Worm (Caenorhabditis elegans): Measurements from ENCODE around the gene Y113G7A.14.

Y113G7A.14 gene

ce11 chrV:20180819-20181218 is 42.6 kb upstream of the Y113G7A.14 start:
- peak; percentile 22; the same call in 1 of the 2 replicates for TF ChIP-seq attf-6 (GFP tag; IDR thresholded peaks at IDR 0.05)
- TF ChIP-seq D2030.7 (GFP tag; IDR thresholded peaks at IDR 0.05): peak; percentile 42; the same call in 1 of the 2 replicates
- peak; percentile 96 for TF ChIP-seq hmg-1.2 (GFP tag; IDR thresholded peaks at IDR 0.05)

- TF ChIP-seq dpff-1 (tag; optimal IDR thresholded peaks at IDR 0.05): no peak
- TF ChIP-seq F39B2.1 (GFP tag; IDR thresholded peaks at IDR 0.05): no peak
- no peak for TF ChIP-seq F57C9.4 (tag; optimal IDR thresholded peaks at IDR 0.05)
- TF ChIP-seq B0261.1 (tag; optimal IDR thresholded peaks at IDR 0.05): no peak
- no peak for TF ChIP-seq F52B5.7 (tag; optimal IDR thresholded peaks at IDR 0.05)
- no peak for TF ChIP-seq zfh-2 (GFP tag; conservative IDR thresholded peaks at IDR 0.05)
- TF ChIP-seq attf-3 (GFP tag; conservative IDR thresholded peaks at IDR 0.05): no peak
- no peak for TF ChIP-seq ztf-18 (tag; optimal IDR thresholded peaks at IDR 0.05)
- no peak for TF ChIP-seq die-1 (tag; optimal IDR thresholded peaks at IDR 0.05)
- no peak for TF ChIP-seq bed-1 (GFP tag; IDR thresholded peaks at IDR 0.05)
- no peak for TF ChIP-seq madf-3 (GFP tag; IDR thresholded peaks at IDR 0.05)
- no peak for TF ChIP-seq lsl-1 (GFP tag; optimal IDR thresholded peaks at IDR 0.05)
- TF ChIP-seq hmg-20 (GFP tag; IDR thresholded peaks at IDR 0.05): no peak
- no peak for TF ChIP-seq Y95B8A.8 (GFP tag; IDR thresholded peaks at IDR 0.05)
Observed at ce11 chrV:20171941-20172340, 33.7 kb upstream of the Y113G7A.14 start, which contains the start of gene srw-39. TSS of gene srw-39 (minus strand) at chrV:20172041.

- no peak for TF ChIP-seq attf-3 (GFP tag; conservative IDR thresholded peaks at IDR 0.05)
- TF ChIP-seq athp-1 (tag; optimal IDR thresholded peaks at IDR 0.05): no peak
Observed at ce11 chrV:20165808-20166207, 27.6 kb upstream of the Y113G7A.14 start.

- TF ChIP-seq madf-8 (GFP tag; conservative IDR thresholded peaks at IDR 0.05) (no peak), chd-7 (tag; optimal IDR thresholded peaks at IDR 0.05) (peak; percentile 80), repo-1 (tag; optimal IDR thresholded peaks at IDR 0.05) (peak; percentile 0), F55B11.4 (tag; optimal IDR thresholded peaks at IDR 0.05; ENCODE audit: borderline replicate concordance, insufficient read depth) (no peak), nfya-1 (tag; optimal IDR thresholded peaks at IDR 0.05; ENCODE audit: borderline replicate concordance, insufficient read depth) (no peak), sea-2 (GFP tag; IDR thresholded peaks at IDR 0.05) (0 out of 2 replicates have a peak, but pooled peaks have one; percentile 19), dpff-1 (tag; optimal IDR thresholded peaks at IDR 0.05) (peak; percentile 47), ztf-28 (GFP tag; IDR thresholded peaks at IDR 0.05) (no peak), ztf-3 (GFP tag; optimal IDR thresholded peaks at IDR 0.05) (peak; percentile 68), ztf-18 (tag; optimal IDR thresholded peaks at IDR 0.05) (peak; percentile 7), hmg-1.2 (GFP tag; IDR thresholded peaks at IDR 0.05) (no peak), F10E7.11 (tag; optimal IDR thresholded peaks at IDR 0.05) (no peak), zim-3 (tag; optimal IDR thresholded peaks at IDR 0.05) (peak; percentile 56), atf-7 (tag; optimal IDR thresholded peaks at IDR 0.05) (peak; percentile 95), cebp-1 (GFP tag; IDR thresholded peaks at IDR 0.05) (no peak), cebp-1 (tag; optimal IDR thresholded peaks at IDR 0.05) (peak; percentile 50), ekl-4 (GFP tag; IDR thresholded peaks at IDR 0.05) (0 out of 2 replicates have a peak, but pooled peaks have one; percentile 47), efl-1 (GFP tag; optimal IDR thresholded peaks at IDR 0.05) (no peak), tbp1 (GFP tag; optimal IDR thresholded peaks at IDR 0.05) (peak; percentile 34), mcd-1 (GFP tag; IDR thresholded peaks at IDR 0.05) (peak; percentile 41; the same call in 1 of the 2 replicates), nhr-179 (tag; optimal IDR thresholded peaks at IDR 0.05) (no peak), dox-1 (GFP tag; IDR thresholded peaks at IDR 0.05) (peak; percentile 60; the same call in 1 of the 2 replicates), F52B5.7 (tag; optimal IDR thresholded peaks at IDR 0.05) (no peak), lin-54 (GFP tag; optimal IDR thresholded peaks at IDR 0.05) (peak; percentile 34), nhr-80 (tag; optimal IDR thresholded peaks at IDR 0.05) (peak; percentile 44), nhr-90 (tag; optimal IDR thresholded peaks at IDR 0.05) (peak; percentile 11), ama-1 (optimal IDR thresholded peaks at IDR 0.05) (peak; percentile 71), ama-1 (GFP tag; optimal IDR thresholded peaks at IDR 0.05) (no peak), ets-4 (GFP tag; optimal IDR thresholded peaks at IDR 0.05) (peak; percentile 90)
Observed at ce11 chrV:20164059-20164892, 26.0 kb upstream of the Y113G7A.14 start, which contains the start of gene F19B2.5. TSS of gene F19B2.5 (minus strand) at chrV:20164165.
